Worm (Caenorhabditis elegans) whole organism, L3 larva: Measurements from ENCODE around the gene zen-4.

ENCODE experiments used
- R02D3.7 ChIP-seq: fragments of 150-350 bp; optimal IDR thresholded peaks from 2 replicates; lab custom pipeline; 2014; ENCODE audit warnings: missing biosample characterization, missing genetic modification characterization
- ZK546.5 ChIP-seq: sonication (generic microtip); optimal IDR thresholded peaks from 2 replicates; lab custom pipeline; 2017; ENCODE audit warnings: missing biosample characterization, missing genetic modification characterization
- aly-2 ChIP-seq: fragments of 150-350 bp; optimal IDR thresholded peaks from 2 replicates; lab custom pipeline; 2014; ENCODE audit warnings: missing biosample characterization, missing genetic modification characterization
- ama-1 ChIP-seq: fragments of 150-350 bp; optimal IDR thresholded peaks from 2 replicates; lab custom pipeline; 2018
- ceh-16 ChIP-seq: sonication (generic microtip); optimal IDR thresholded peaks from 2 replicates; lab custom pipeline; 2017; ENCODE audit warnings: missing biosample characterization, missing genetic modification characterization
- ceh-28 ChIP-seq: fragments of 150-350 bp; optimal IDR thresholded peaks from 2 replicates; lab custom pipeline; 2014; ENCODE audit warnings: missing biosample characterization, missing genetic modification reagents, missing genetic modification characterization
- ceh-82 ChIP-seq: fragments of 150-350 bp; optimal IDR thresholded peaks from 2 replicates; lab custom pipeline; 2014; ENCODE audit warnings: missing biosample characterization, missing genetic modification characterization
- ceh-9 ChIP-seq: sonication (generic microtip); optimal IDR thresholded peaks from 2 replicates; lab custom pipeline; 2018; ENCODE audit warnings: missing biosample characterization, missing genetic modification characterization
- daf-12 ChIP-seq: fragments of 150-350 bp; optimal IDR thresholded peaks from 2 replicates; lab custom pipeline; 2014; ENCODE audit warnings: missing biosample characterization, missing genetic modification reagents, missing genetic modification characterization
- egl-27 ChIP-seq: sonication (generic microtip); optimal IDR thresholded peaks from 4 replicates; lab custom pipeline; 2017; ENCODE audit warnings: missing biosample characterization, missing genetic modification reagents, missing genetic modification characterization
- egl-5 ChIP-seq: fragments of 150-350 bp; optimal IDR thresholded peaks from 2 replicates; lab custom pipeline; 2017; ENCODE audit warnings: missing biosample characterization, missing genetic modification reagents, missing genetic modification characterization, inconsistent platforms
- elt-1 ChIP-seq: fragments of 150-350 bp; optimal IDR thresholded peaks from 2 replicates; lab custom pipeline; 2014; ENCODE audit warnings: missing biosample characterization, missing genetic modification characterization
- elt-2 ChIP-seq: sonication (generic microtip); optimal IDR thresholded peaks from 2 replicates; lab custom pipeline; 2016; ENCODE audit warnings: missing genetic modification reagents, mild to moderate bottlenecking, missing genetic modification characterization, missing compliant biosample characterization
- elt-3 ChIP-seq, 3 experiments: fragments of 150-350 bp in 1 of 3; sonication (generic microtip) in 2 of 3; optimal IDR thresholded peaks; 2 replicates in 2 of 3; 4 replicates in 1 of 3; lab custom pipeline; 2014 to 2017; ENCODE audit warnings: missing biosample characterization in 3 of 3, missing genetic modification characterization in 3 of 3
- eor-1 ChIP-seq, 2 experiments: fragments of 150-350 bp; optimal IDR thresholded peaks; 2 replicates each; lab custom pipeline; 2014 to 2018; ENCODE audit warnings: missing biosample characterization in 2 of 2, missing genetic modification characterization in 2 of 2
- fkh-10 ChIP-seq: sonication (generic microtip); optimal IDR thresholded peaks from 2 replicates; lab custom pipeline; 2017; ENCODE audit warnings: missing biosample characterization, missing genetic modification reagents, missing genetic modification characterization
- fkh-2 ChIP-seq: fragments of 150-350 bp; optimal IDR thresholded peaks from 2 replicates; lab custom pipeline; 2014; ENCODE audit warnings: missing biosample characterization, missing genetic modification reagents, missing genetic modification characterization
- fos-1 ChIP-seq: fragments of 150-350 bp; optimal IDR thresholded peaks from 2 replicates; lab custom pipeline; 2014; ENCODE audit warnings: missing biosample characterization, missing genetic modification characterization
- hmg-11 ChIP-seq: sonication (generic microtip); optimal IDR thresholded peaks from 2 replicates; lab custom pipeline; 2016; ENCODE audit warnings: missing genetic modification characterization, missing compliant biosample characterization
- jun-1 ChIP-seq: fragments of 150-350 bp; optimal IDR thresholded peaks from 2 replicates; lab custom pipeline; 2014; ENCODE audit warnings: missing biosample characterization, missing genetic modification reagents, missing genetic modification characterization
- lin-15B ChIP-seq: fragments of 150-350 bp; optimal IDR thresholded peaks from 2 replicates; lab custom pipeline; 2014; ENCODE audit warnings: missing biosample characterization, missing genetic modification characterization
- lin-39 ChIP-seq: fragments of 150-350 bp; optimal IDR thresholded peaks from 2 replicates; lab custom pipeline; 2018; ENCODE audit warnings: missing biosample characterization, missing genetic modification reagents, missing genetic modification characterization
- lsy-12 ChIP-seq: sonication (generic microtip); optimal IDR thresholded peaks from 2 replicates; lab custom pipeline; 2016; ENCODE audit warnings: mild to moderate bottlenecking, missing genetic modification characterization, missing compliant biosample characterization
- mdl-1 ChIP-seq: fragments of 150-350 bp; optimal IDR thresholded peaks from 2 replicates; lab custom pipeline; 2014; ENCODE audit warnings: missing biosample characterization, missing genetic modification characterization
- mml-1 ChIP-seq: fragments of 150-350 bp; sonication (generic microtip); optimal IDR thresholded peaks from 3 replicates; lab custom pipeline; 2014; ENCODE audit warnings: missing biosample characterization, missing genetic modification characterization
- nfya-1 ChIP-seq: sonication (generic microtip); optimal IDR thresholded peaks from 2 replicates; lab custom pipeline; 2017; ENCODE audit warnings: missing genetic modification characterization, mild to moderate bottlenecking, missing compliant biosample characterization, antibody characterized with exemption, moderate library complexity; ENCODE audit not compliant: insufficient read depth
- nhr-11 ChIP-seq: fragments of 150-350 bp; optimal IDR thresholded peaks from 2 replicates; lab custom pipeline; 2014; ENCODE audit warnings: missing biosample characterization, missing genetic modification characterization
- nhr-12 ChIP-seq: fragments of 150-350 bp; optimal IDR thresholded peaks from 2 replicates; lab custom pipeline; 2014; ENCODE audit warnings: missing biosample characterization, missing genetic modification characterization
- nhr-23 ChIP-seq: fragments of 150-350 bp; optimal IDR thresholded peaks from 2 replicates; lab custom pipeline; 2014; ENCODE audit warnings: missing biosample characterization, missing genetic modification reagents, missing genetic modification characterization
- nhr-237 ChIP-seq: fragments of 150-350 bp; optimal IDR thresholded peaks from 2 replicates; lab custom pipeline; 2014; ENCODE audit warnings: missing biosample characterization, missing genetic modification characterization
- nhr-25 ChIP-seq: sonication (generic microtip); optimal IDR thresholded peaks from 2 replicates; lab custom pipeline; 2017; ENCODE audit warnings: missing biosample characterization, missing genetic modification characterization
- nhr-28 ChIP-seq: fragments of 150-350 bp; optimal IDR thresholded peaks from 2 replicates; lab custom pipeline; 2014; ENCODE audit warnings: missing biosample characterization, missing genetic modification characterization
- nhr-43 ChIP-seq: sonication (generic microtip); optimal IDR thresholded peaks from 2 replicates; lab custom pipeline; 2016; ENCODE audit warnings: mild to moderate bottlenecking, missing genetic modification characterization, missing compliant biosample characterization; ENCODE audit not compliant: poor library complexity, severe bottlenecking
- nhr-67 ChIP-seq: fragments of 150-350 bp; optimal IDR thresholded peaks from 2 replicates; lab custom pipeline; 2014; ENCODE audit warnings: missing biosample characterization, missing genetic modification characterization
- nhr-76 ChIP-seq: fragments of 150-350 bp; sonication (generic microtip); optimal IDR thresholded peaks from 5 replicates; lab custom pipeline; 2014; ENCODE audit warnings: missing biosample characterization, missing genetic modification characterization
- nhr-77 ChIP-seq: fragments of 150-350 bp; optimal IDR thresholded peaks from 2 replicates; lab custom pipeline; 2014; ENCODE audit warnings: missing biosample characterization, missing genetic modification characterization
- pha-4 ChIP-seq: fragments of 150-350 bp; optimal IDR thresholded peaks from 2 replicates; lab custom pipeline; 2014; ENCODE audit warnings: missing biosample characterization, missing genetic modification reagents, missing genetic modification characterization
- pqm-1 ChIP-seq: fragments of 150-350 bp; optimal IDR thresholded peaks from 2 replicates; lab custom pipeline; 2017; ENCODE audit warnings: missing biosample characterization, missing genetic modification characterization, inconsistent platforms
- sea-2 ChIP-seq: fragments of 150-350 bp; sonication (generic microtip); optimal IDR thresholded peaks from 4 replicates; lab custom pipeline; 2014; ENCODE audit warnings: missing biosample characterization, missing genetic modification reagents, missing genetic modification characterization
- skn-1 ChIP-seq: fragments of 150-350 bp; optimal IDR thresholded peaks from 2 replicates; lab custom pipeline; 2014; ENCODE audit warnings: missing biosample characterization, missing genetic modification characterization
- snpc-4 ChIP-seq: fragments of 150-350 bp; optimal IDR thresholded peaks from 2 replicates; lab custom pipeline; 2014; ENCODE audit warnings: missing biosample characterization, missing genetic modification characterization
- tbx-2 ChIP-seq: sonication (generic microtip); optimal IDR thresholded peaks from 2 replicates; lab custom pipeline; 2016; ENCODE audit warnings: mild to moderate bottlenecking, missing genetic modification characterization, missing compliant biosample characterization
- unc-39 ChIP-seq: sonication (generic microtip); optimal IDR thresholded peaks from 4 replicates; lab custom pipeline; 2017; ENCODE audit warnings: missing biosample characterization, missing genetic modification characterization
- unc-62 ChIP-seq: fragments of 150-350 bp; sonication (generic microtip); optimal IDR thresholded peaks from 4 replicates; lab custom pipeline; 2014; ENCODE audit warnings: missing biosample characterization, missing genetic modification reagents, missing genetic modification characterization
- zag-1 ChIP-seq: fragments of 150-350 bp; optimal IDR thresholded peaks from 2 replicates; lab custom pipeline; 2014; ENCODE audit warnings: missing biosample characterization, missing genetic modification characterization
- ztf-11 ChIP-seq: fragments of 150-350 bp; optimal IDR thresholded peaks from 2 replicates; lab custom pipeline; 2014; ENCODE audit warnings: missing biosample characterization, missing genetic modification characterization
- ztf-4 ChIP-seq: fragments of 150-350 bp; optimal IDR thresholded peaks from 2 replicates; lab custom pipeline; 2014; ENCODE audit warnings: missing biosample characterization, missing genetic modification characterization

zen-4 gene

ce11 chrIV:6156833-6157232, 38.8 kb downstream of the zen-4 start, which contains the start of gene C11D2.4:
Gene C11D2.4 (minus strand): TSS chrIV:6156960.
- TF ChIP-seq zag-1 (tag; lab: Kevin White, UChicago) (no peak), jun-1 (tag; lab: Kevin White, UChicago) (no peak), nhr-67 (tag; lab: Kevin White, UChicago) (no peak), pqm-1 (tag; lab: Kevin White, UChicago) (no peak), snpc-4 (tag; lab: Kevin White, UChicago) (peak; percentile 48), nhr-12 (tag; lab: Kevin White, UChicago) (no peak), pha-4 (tag; lab: Kevin White, UChicago) (peak; percentile 53), ztf-11 (tag; lab: Kevin White, UChicago) (no peak), mdl-1 (tag; lab: Kevin White, UChicago) (no peak), skn-1 (tag; lab: Kevin White, UChicago) (peak; percentile 49), ceh-9 (no peak), ztf-4 (tag; lab: Kevin White, UChicago) (no peak), nhr-237 (no peak), daf-12 (tag; lab: Kevin White, UChicago) (no peak), lin-15B (tag; lab: Kevin White, UChicago) (peak; percentile 22), nfya-1 (peak; percentile 54), aly-2 (tag; lab: Kevin White, UChicago) (no peak), ceh-28 (tag; lab: Kevin White, UChicago) (no peak), fkh-2 (tag; lab: Kevin White, UChicago) (no peak), mml-1 (tag; lab: Kevin White, UChicago) (no peak), ama-1 (lab: Kevin White, UChicago) (no peak), fos-1 (tag; lab: Kevin White, UChicago) (no peak), fkh-10 (no peak), nhr-76 (no peak), unc-62 (GFP tag; lab: Kevin White, UChicago) (no peak), ceh-82 (tag; lab: Kevin White, UChicago) (no peak), elt-1 (no peak), lsy-12 (tag; lab: Kevin White, UChicago) (no peak), hmg-11 (tag; lab: Kevin White, UChicago) (peak; percentile 46), sea-2 (GFP tag; lab: Kevin White, UChicago) (no peak), tbx-2 (tag; lab: Kevin White, UChicago) (no peak), nhr-11 (no peak), elt-2 (no peak), elt-3 (tag; optimal IDR thresholded peaks at IDR 0.05; lab: Kevin White, UChicago) (no peak), nhr-43 (no peak), unc-39 (tag; lab: Kevin White, UChicago) (no peak), lin-39 (tag; lab: Kevin White, UChicago) (no peak), nhr-77 (tag; lab: Kevin White, UChicago) (no peak), nhr-25 (tag; lab: Kevin White, UChicago) (no peak), egl-27 (tag; lab: Kevin White, UChicago) (no peak), nhr-23 (tag; lab: Kevin White, UChicago) (no peak), ZK546.5 (no peak), nhr-28 (tag; lab: Kevin White, UChicago) (no peak), eor-1 (tag; optimal IDR thresholded peaks at IDR 0.05; lab: Kevin White, UChicago) (no peak), R02D3.7 (tag; lab: Kevin White, UChicago) (peak; percentile 13), egl-5 (tag; lab: Kevin White, UChicago) (peak; percentile 6), ceh-16 (tag; lab: Kevin White, UChicago) (no peak)
